Worm (Caenorhabditis elegans) whole organism, L1 larva: ENCODE data around the gene elpc-4.

Experiments used
- C04F5.9 ChIP-seq: sonication (generic microtip); optimal IDR thresholded peaks from 2 replicates; lab custom pipeline; 2016; ENCODE audit warnings: missing genetic modification characterization, missing compliant biosample characterization
- C16A3.4 ChIP-seq: fragments of 150-350 bp; optimal IDR thresholded peaks from 2 replicates; lab custom pipeline; 2014; ENCODE audit warnings: missing biosample characterization, missing genetic modification characterization
- F16B12.6 ChIP-seq: fragments of 150-350 bp; optimal IDR thresholded peaks from 2 replicates; lab custom pipeline; 2014; ENCODE audit warnings: missing biosample characterization, missing genetic modification characterization
- aha-1 ChIP-seq: fragments of 150-350 bp; optimal IDR thresholded peaks from 2 replicates; lab custom pipeline; 2014; ENCODE audit warnings: missing biosample characterization, missing genetic modification characterization
- alr-1 ChIP-seq: fragments of 200-800 bp; sonication (Bioruptor generic); optimal IDR thresholded peaks from 2 replicates; lab custom pipeline; 2018; ENCODE audit warnings: borderline replicate concordance, mild to moderate bottlenecking, missing genetic modification characterization, missing compliant biosample characterization
- blmp-1 ChIP-seq: fragments of 150-350 bp; optimal IDR thresholded peaks from 2 replicates; lab custom pipeline; 2014; ENCODE audit warnings: missing biosample characterization, missing genetic modification characterization
- ceh-8 ChIP-seq: fragments of 200-800 bp; sonication (Bioruptor generic); optimal IDR thresholded peaks from 2 replicates; lab custom pipeline; 2018; ENCODE audit warnings: mild to moderate bottlenecking, missing genetic modification characterization, moderate library complexity, missing compliant biosample characterization
- ceh-88 ChIP-seq: fragments of 200-800 bp; sonication (Bioruptor generic); IDR thresholded peaks from 2 replicates; pipeline ENCODE4 v1.3.6; 2022; ENCODE audit warnings: missing genetic modification characterization, missing compliant biosample characterization
- dpl-1 ChIP-seq, 3 experiments: fragments of 150-350 bp in 2 of 3; sonication (generic microtip) in 1 of 3; optimal IDR thresholded peaks; 2 replicates each; lab custom pipeline; 2014 to 2017; ENCODE audit warnings: missing biosample characterization in 3 of 3, missing genetic modification characterization in 3 of 3, missing genetic modification reagents in 3 of 3
- efl-1 ChIP-seq, 4 experiments: fragments of 150-350 bp; optimal IDR thresholded peaks in 3 of 4; peaks in 1 of 4; 1 replicate in 1 of 4; 2 replicates in 3 of 4; lab custom pipeline; 2014; ENCODE audit warnings: missing biosample characterization in 2 of 4, missing genetic modification characterization in 2 of 4, missing genetic modification reagents in 2 of 4
- elt-2 ChIP-seq: sonication (generic microtip); optimal IDR thresholded peaks from 2 replicates; lab custom pipeline; 2016; ENCODE audit warnings: missing genetic modification characterization, mild to moderate bottlenecking, inconsistent platforms, missing compliant biosample characterization, missing genetic modification reagents
- elt-3 ChIP-seq, 6 experiments: fragments of 150-350 bp in 1 of 6; sonication (generic microtip); optimal IDR thresholded peaks; 2 replicates each; lab custom pipeline; 2017 to 2018; ENCODE audit warnings: missing biosample characterization in 6 of 6, missing genetic modification characterization in 6 of 6, inconsistent platforms in 1 of 6
- ets-5 ChIP-seq: fragments of 200-800 bp; sonication (Bioruptor generic); IDR thresholded peaks from 2 replicates; pipeline ENCODE4 v1.3.6; 2022; ENCODE audit warnings: missing genetic modification characterization, missing compliant biosample characterization
- fkh-4 ChIP-seq: sonication (generic microtip); optimal IDR thresholded peaks from 2 replicates; lab custom pipeline; 2016; ENCODE audit warnings: missing compliant biosample characterization, missing genetic modification characterization, borderline replicate concordance
- grh-1 ChIP-seq: fragments of 200-800 bp; sonication (Bioruptor generic); IDR thresholded peaks from 2 replicates; pipeline ENCODE4 v1.3.6; 2022; ENCODE audit warnings: missing genetic modification reagents, missing genetic modification characterization, missing compliant biosample characterization
- hlh-4 ChIP-seq: sonication (generic microtip); optimal IDR thresholded peaks from 2 replicates; lab custom pipeline; 2016; ENCODE audit warnings: mild to moderate bottlenecking, missing genetic modification characterization, missing compliant biosample characterization
- hpl-2 ChIP-seq: fragments of 150-350 bp; optimal IDR thresholded peaks from 2 replicates; lab custom pipeline; 2014; ENCODE audit warnings: missing biosample characterization, missing genetic modification reagents, missing genetic modification characterization
- irx-1 ChIP-seq: sonication (generic microtip); optimal IDR thresholded peaks from 2 replicates; lab custom pipeline; 2016; ENCODE audit warnings: missing genetic modification characterization, missing compliant biosample characterization
- lin-14 ChIP-seq: fragments of 200-800 bp; sonication (Bioruptor generic); optimal IDR thresholded peaks from 2 replicates; lab custom pipeline; 2018; ENCODE audit warnings: mild to moderate bottlenecking, missing genetic modification characterization, moderate library complexity, missing compliant biosample characterization
- lin-35 ChIP-seq, 2 experiments: fragments of 150-350 bp; optimal IDR thresholded peaks; 2 replicates each; lab custom pipeline; 2014; ENCODE audit warnings: missing biosample characterization in 2 of 2, missing genetic modification characterization in 2 of 2, missing genetic modification reagents in 2 of 2
- lin-39 ChIP-seq: fragments of 150-350 bp; optimal IDR thresholded peaks from 2 replicates; lab custom pipeline; 2014; ENCODE audit warnings: missing biosample characterization, missing genetic modification reagents, missing genetic modification characterization
- lsy-2 ChIP-seq, 2 experiments: fragments of 150-350 bp; optimal IDR thresholded peaks; 2 replicates each; lab custom pipeline; 2014; ENCODE audit warnings: missing biosample characterization in 2 of 2, missing genetic modification characterization in 2 of 2
- mep-1 ChIP-seq: fragments of 150-350 bp; optimal IDR thresholded peaks from 2 replicates; lab custom pipeline; 2014; ENCODE audit warnings: missing biosample characterization, missing genetic modification characterization
- nhr-19 ChIP-seq: fragments of 200-800 bp; sonication (Bioruptor generic); conservative IDR thresholded peaks from 2 replicates; pipeline ENCODE4 v1.3.6; 2022; ENCODE audit warnings: missing genetic modification characterization, missing compliant biosample characterization
- nhr-71 ChIP-seq: sonication (generic microtip); optimal IDR thresholded peaks from 2 replicates; lab custom pipeline; 2016; ENCODE audit warnings: mild to moderate bottlenecking, missing genetic modification characterization, moderate library complexity, missing compliant biosample characterization
- nhr-76 ChIP-seq: sonication (generic microtip); optimal IDR thresholded peaks from 2 replicates; lab custom pipeline; 2017; ENCODE audit warnings: missing biosample characterization, missing genetic modification characterization
- nhr-77 ChIP-seq: fragments of 150-350 bp; optimal IDR thresholded peaks from 2 replicates; lab custom pipeline; 2014; ENCODE audit warnings: missing biosample characterization, missing genetic modification characterization
- nhr-85 ChIP-seq: sonication (generic microtip); peaks from one replicate; lab custom pipeline; 2016; ENCODE audit warnings: missing genetic modification characterization, inconsistent platforms, missing compliant biosample characterization
- pag-3 ChIP-seq: sonication (generic microtip); optimal IDR thresholded peaks from 2 replicates; lab custom pipeline; 2017; ENCODE audit warnings: missing genetic modification characterization, mild to moderate bottlenecking, missing compliant biosample characterization, antibody characterized with exemption, borderline replicate concordance; ENCODE audit not compliant: insufficient read depth
- pax-3 ChIP-seq: fragments of 200-800 bp; sonication (Bioruptor generic); optimal IDR thresholded peaks from 2 replicates; lab custom pipeline; 2018; ENCODE audit warnings: mild to moderate bottlenecking, missing genetic modification characterization, moderate library complexity, missing compliant biosample characterization
- snpc-4 ChIP-seq: fragments of 150-350 bp; optimal IDR thresholded peaks from 2 replicates; lab custom pipeline; 2014; ENCODE audit warnings: missing biosample characterization, missing genetic modification characterization
- snu-23 ChIP-seq: sonication (generic microtip); optimal IDR thresholded peaks from 2 replicates; lab custom pipeline; 2016; ENCODE audit warnings: missing genetic modification characterization, missing compliant biosample characterization
- unc-86 ChIP-seq: sonication (generic microtip); optimal IDR thresholded peaks from 2 replicates; lab custom pipeline; 2016; ENCODE audit warnings: missing genetic modification characterization, missing compliant biosample characterization
- unc-98 ChIP-seq: fragments of 200-800 bp; sonication (Bioruptor generic); IDR thresholded peaks from 2 replicates; pipeline ENCODE4 v1.3.6; 2022; ENCODE audit warnings: missing genetic modification characterization, missing compliant biosample characterization

elpc-4 gene

ce11 chrIV:8000763-8001162 is 16.0 kb upstream of the elpc-4 start:
- peak; percentile 43 for TF ChIP-seq blmp-1
- TF ChIP-seq fkh-4 (tag; lab: Kevin White, UChicago) = no peak
- TF ChIP-seq nhr-85 (tag; lab: Kevin White, UChicago) = peak; percentile 75
- TF ChIP-seq, all 84 proteins: peak for 2

DNA sequence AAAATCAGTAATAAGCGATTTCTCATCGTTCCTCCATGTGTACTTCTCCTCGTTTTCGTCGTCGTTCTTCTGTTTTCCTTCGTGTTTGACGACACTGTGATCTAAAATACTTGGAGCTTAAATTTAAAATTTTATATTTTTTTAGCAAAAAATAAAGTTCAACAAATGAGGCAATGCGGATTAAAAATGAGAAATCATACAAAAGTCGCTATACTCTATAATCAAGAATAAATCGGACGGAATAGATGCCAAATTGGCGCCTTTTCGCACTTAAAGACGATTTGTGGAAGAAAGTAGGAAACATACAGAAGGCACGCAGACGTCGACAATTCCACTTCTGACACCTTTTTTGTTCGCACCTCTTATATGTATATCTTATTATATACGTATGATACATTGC is 12.8 kb upstream of the elpc-4 start, which contains the start of gene rig-4:
Gene rig-4, minus strand, starts transcription at position 101 of the 400 bp plus-strand sequence.
- TF ChIP-seq efl-1 (optimal IDR thresholded peaks at IDR 0.05; lab: Kevin White, UChicago) = no peak
- TF ChIP-seq efl-1 (GFP tag; optimal IDR thresholded peaks at IDR 0.05 in 1 of 2; lab: Kevin White, UChicago) = no peak
- TF ChIP-seq C04F5.9 = no peak
- TF ChIP-seq nhr-71 (tag; lab: Kevin White, UChicago) = no peak
- no peak for TF ChIP-seq alr-1 (tag; lab: Kevin White, UChicago)
- no peak for TF ChIP-seq aha-1
- no peak for TF ChIP-seq pag-3 (tag; lab: Kevin White, UChicago)
- TF ChIP-seq snu-23 (GFP tag; lab: Kevin White, UChicago) = no peak
- TF ChIP-seq snpc-4 (tag; lab: Kevin White, UChicago) = no peak
- no peak for TF ChIP-seq ceh-8
- TF ChIP-seq nhr-77 (tag; lab: Kevin White, UChicago) = no peak
- no peak for TF ChIP-seq mep-1
- no peak for TF ChIP-seq ceh-88 (GFP tag; lab: Robert Waterston, UW)
- TF ChIP-seq lin-35 (GFP tag; optimal IDR thresholded peaks at IDR 0.05; lab: Kevin White, UChicago) = no peak
- no peak for TF ChIP-seq unc-86 (tag; lab: Kevin White, UChicago)
- no peak for TF ChIP-seq nhr-85 (tag; lab: Kevin White, UChicago)
- no peak for TF ChIP-seq nhr-76

- TF ChIP-seq elt-3 (tag; optimal IDR thresholded peaks at IDR 0.05; lab: Kevin White, UChicago) = no peak
- TF ChIP-seq elt-2 (tag; lab: Kevin White, UChicago) = peak; percentile 18
Observed at ce11 chrIV:8005376-8005775, 11.4 kb upstream of the elpc-4 start.

DNA sequence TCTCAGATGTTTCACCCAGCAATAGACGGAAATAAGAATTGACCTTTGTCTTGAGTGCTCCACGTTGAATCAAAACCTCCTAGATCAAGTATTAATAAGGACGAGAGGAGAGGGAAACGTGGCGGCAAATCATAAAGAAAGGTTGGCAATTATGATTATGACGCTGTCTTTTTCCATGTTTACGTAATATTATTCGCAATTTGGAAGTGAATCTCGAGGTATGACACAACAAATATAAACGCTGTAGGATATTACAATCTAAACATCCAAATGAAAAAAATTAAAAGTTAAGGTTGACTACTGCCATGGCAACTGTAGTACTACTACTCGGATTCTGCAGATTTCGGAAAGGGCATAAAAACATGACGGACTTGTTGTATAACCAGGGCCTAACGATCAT is 10.6 kb upstream of the elpc-4 start:
- TF ChIP-seq alr-1 (tag; lab: Kevin White, UChicago) (no peak), unc-86 (tag; lab: Kevin White, UChicago) (no peak), nhr-19 (no peak)

ce11 chrIV:8007549-8007948 is 9.2 kb upstream of the elpc-4 start:
- TF ChIP-seq aha-1 = no peak
- no peak for TF ChIP-seq hpl-2 (GFP tag; lab: Kevin White, UChicago)
- TF ChIP-seq ceh-8 = no peak
- TF ChIP-seq lin-35 (GFP tag; optimal IDR thresholded peaks at IDR 0.05; lab: Kevin White, UChicago) = no peak
- no peak for TF ChIP-seq pax-3 (tag; lab: Kevin White, UChicago)
- no peak for TF ChIP-seq efl-1 (optimal IDR thresholded peaks at IDR 0.05; lab: Kevin White, UChicago)
- no peak for TF ChIP-seq efl-1 (GFP tag; optimal IDR thresholded peaks at IDR 0.05 in 1 of 2; lab: Kevin White, UChicago)
- no peak for TF ChIP-seq lin-14 (GFP tag; lab: Kevin White, UChicago)
- TF ChIP-seq, all 84 proteins: peak for 0

ce11 chrIV:8008137-8008536 is 8.7 kb upstream of the elpc-4 start:
- TF ChIP-seq dpl-1 (GFP tag; optimal IDR thresholded peaks at IDR 0.05; lab: Kevin White, UChicago) (no peak), mep-1 (no peak), hlh-4 (tag; lab: Kevin White, UChicago) (no peak), lin-39 (tag; lab: Kevin White, UChicago) (no peak), C16A3.4 (tag; lab: Kevin White, UChicago) (no peak), F16B12.6 (tag; lab: Kevin White, UChicago) (no peak), ets-5 (GFP tag; lab: Robert Waterston, UW) (no peak), lsy-2 (tag; optimal IDR thresholded peaks at IDR 0.05; lab: Kevin White, UChicago) (no peak), unc-98 (no peak), grh-1 (GFP tag; lab: Robert Waterston, UW) (no peak), irx-1 (tag; lab: Kevin White, UChicago) (no peak), ceh-88 (GFP tag; lab: Robert Waterston, UW) (no peak)
